Worm (Caenorhabditis elegans) whole organism, L1 larva: ENCODE measurements around the gene T06D8.10.

ENCODE experiments used
- C16A3.4 ChIP-seq: fragments of 150-350 bp; optimal IDR thresholded peaks from 2 replicates; lab custom pipeline; 2014; ENCODE audit warnings: missing biosample characterization, missing genetic modification characterization
- F16B12.6 ChIP-seq: fragments of 150-350 bp; optimal IDR thresholded peaks from 2 replicates; lab custom pipeline; 2014; ENCODE audit warnings: missing biosample characterization, missing genetic modification characterization
- Y116A8C.19 ChIP-seq: sonication (generic microtip); optimal IDR thresholded peaks from 2 replicates; lab custom pipeline; 2016; ENCODE audit warnings: missing compliant biosample characterization, missing genetic modification characterization, borderline replicate concordance
- alr-1 ChIP-seq: fragments of 200-800 bp; sonication (Bioruptor generic); optimal IDR thresholded peaks from 2 replicates; lab custom pipeline; 2018; ENCODE audit warnings: borderline replicate concordance, mild to moderate bottlenecking, missing genetic modification characterization, missing compliant biosample characterization
- aly-2 ChIP-seq: fragments of 150-350 bp; optimal IDR thresholded peaks from 2 replicates; lab custom pipeline; 2014; ENCODE audit warnings: missing biosample characterization, missing genetic modification characterization
- ama-1 ChIP-seq: fragments of 150-350 bp; optimal IDR thresholded peaks from 2 replicates; lab custom pipeline; 2014
- ceh-8 ChIP-seq: fragments of 200-800 bp; sonication (Bioruptor generic); optimal IDR thresholded peaks from 2 replicates; lab custom pipeline; 2018; ENCODE audit warnings: mild to moderate bottlenecking, missing genetic modification characterization, moderate library complexity, missing compliant biosample characterization
- ces-1 ChIP-seq: fragments of 150-350 bp; optimal IDR thresholded peaks from 2 replicates; lab custom pipeline; 2014; ENCODE audit warnings: missing biosample characterization, missing genetic modification reagents, missing genetic modification characterization
- dpl-1 ChIP-seq, 3 experiments: fragments of 150-350 bp in 2 of 3; sonication (generic microtip) in 1 of 3; optimal IDR thresholded peaks; 2 replicates each; lab custom pipeline; 2014 to 2017; ENCODE audit warnings: missing biosample characterization in 3 of 3, missing genetic modification characterization in 3 of 3, missing genetic modification reagents in 3 of 3
- dsc-1 ChIP-seq: sonication (generic microtip); optimal IDR thresholded peaks from 2 replicates; lab custom pipeline; 2016; ENCODE audit warnings: mild to moderate bottlenecking, missing genetic modification characterization, missing compliant biosample characterization
- efl-1 ChIP-seq, 4 experiments: fragments of 150-350 bp; optimal IDR thresholded peaks in 3 of 4; peaks in 1 of 4; 1 replicate in 1 of 4; 2 replicates in 3 of 4; lab custom pipeline; 2014; ENCODE audit warnings: missing biosample characterization in 2 of 4, missing genetic modification characterization in 2 of 4, missing genetic modification reagents in 2 of 4
- efl-3 ChIP-seq: fragments of 200-800 bp; sonication (Bioruptor generic); optimal IDR thresholded peaks from 2 replicates; lab custom pipeline; 2018; ENCODE audit warnings: mild to moderate bottlenecking, missing genetic modification characterization, missing compliant biosample characterization
- egl-27 ChIP-seq, 2 experiments: fragments of 150-350 bp in 1 of 2; sonication (generic microtip); optimal IDR thresholded peaks; 3 replicates each; lab custom pipeline; 2017 to 2018; ENCODE audit warnings: missing biosample characterization in 2 of 2, missing genetic modification characterization in 2 of 2, missing genetic modification reagents in 2 of 2
- elt-3 ChIP-seq, 6 experiments: fragments of 150-350 bp in 1 of 6; sonication (generic microtip); optimal IDR thresholded peaks; 2 replicates each; lab custom pipeline; 2017 to 2018; ENCODE audit warnings: missing biosample characterization in 6 of 6, missing genetic modification characterization in 6 of 6, inconsistent platforms in 1 of 6
- fkh-10 ChIP-seq: sonication (generic microtip); optimal IDR thresholded peaks from 2 replicates; lab custom pipeline; 2017; ENCODE audit warnings: missing biosample characterization, missing genetic modification reagents, missing genetic modification characterization
- grh-1 ChIP-seq: fragments of 200-800 bp; sonication (Bioruptor generic); IDR thresholded peaks from 2 replicates; pipeline ENCODE4 v1.3.6; 2022; ENCODE audit warnings: missing genetic modification reagents, missing genetic modification characterization, missing compliant biosample characterization
- hlh-4 ChIP-seq: sonication (generic microtip); optimal IDR thresholded peaks from 2 replicates; lab custom pipeline; 2016; ENCODE audit warnings: mild to moderate bottlenecking, missing genetic modification characterization, missing compliant biosample characterization
- jun-1 ChIP-seq: fragments of 150-350 bp; optimal IDR thresholded peaks from 2 replicates; lab custom pipeline; 2014; ENCODE audit warnings: missing biosample characterization, missing genetic modification reagents, missing genetic modification characterization
- lin-13 ChIP-seq: fragments of 150-350 bp; optimal IDR thresholded peaks from 2 replicates; lab custom pipeline; 2014; ENCODE audit warnings: missing biosample characterization, missing genetic modification reagents, missing genetic modification characterization
- lin-14 ChIP-seq: fragments of 200-800 bp; sonication (Bioruptor generic); optimal IDR thresholded peaks from 2 replicates; lab custom pipeline; 2018; ENCODE audit warnings: mild to moderate bottlenecking, missing genetic modification characterization, moderate library complexity, missing compliant biosample characterization
- lsy-2 ChIP-seq, 2 experiments: fragments of 150-350 bp; optimal IDR thresholded peaks; 2 replicates each; lab custom pipeline; 2014; ENCODE audit warnings: missing biosample characterization in 2 of 2, missing genetic modification characterization in 2 of 2
- mab-9 ChIP-seq: fragments of 200-800 bp; sonication (Bioruptor generic); IDR thresholded peaks from 2 replicates; pipeline ENCODE4 v1.3.6; 2022; ENCODE audit warnings: missing genetic modification reagents, missing genetic modification characterization, missing compliant biosample characterization
- mef-2 ChIP-seq: fragments of 150-350 bp; optimal IDR thresholded peaks from 2 replicates; lab custom pipeline; 2014; ENCODE audit warnings: missing biosample characterization, missing genetic modification characterization
- mep-1 ChIP-seq: fragments of 150-350 bp; optimal IDR thresholded peaks from 2 replicates; lab custom pipeline; 2014; ENCODE audit warnings: missing biosample characterization, missing genetic modification characterization
- nhr-12 ChIP-seq: sonication (generic microtip); optimal IDR thresholded peaks from 2 replicates; lab custom pipeline; 2017; ENCODE audit warnings: missing biosample characterization, missing genetic modification characterization
- nhr-19 ChIP-seq: fragments of 200-800 bp; sonication (Bioruptor generic); conservative IDR thresholded peaks from 2 replicates; pipeline ENCODE4 v1.3.6; 2022; ENCODE audit warnings: missing genetic modification characterization, missing compliant biosample characterization
- nhr-47 ChIP-seq: sonication (generic microtip); optimal IDR thresholded peaks from 2 replicates; lab custom pipeline; 2016; ENCODE audit warnings: mild to moderate bottlenecking, missing genetic modification characterization, moderate library complexity, missing compliant biosample characterization
- nhr-71 ChIP-seq: sonication (generic microtip); optimal IDR thresholded peaks from 2 replicates; lab custom pipeline; 2016; ENCODE audit warnings: mild to moderate bottlenecking, missing genetic modification characterization, moderate library complexity, missing compliant biosample characterization
- nhr-76 ChIP-seq: sonication (generic microtip); optimal IDR thresholded peaks from 2 replicates; lab custom pipeline; 2017; ENCODE audit warnings: missing biosample characterization, missing genetic modification characterization
- nhr-77 ChIP-seq: fragments of 150-350 bp; optimal IDR thresholded peaks from 2 replicates; lab custom pipeline; 2014; ENCODE audit warnings: missing biosample characterization, missing genetic modification characterization
- nhr-90 ChIP-seq: sonication (generic microtip); optimal IDR thresholded peaks from 2 replicates; lab custom pipeline; 2016; ENCODE audit warnings: mild to moderate bottlenecking, missing genetic modification characterization, missing compliant biosample characterization; ENCODE audit not compliant: poor library complexity
- pax-3 ChIP-seq: fragments of 200-800 bp; sonication (Bioruptor generic); optimal IDR thresholded peaks from 2 replicates; lab custom pipeline; 2018; ENCODE audit warnings: mild to moderate bottlenecking, missing genetic modification characterization, moderate library complexity, missing compliant biosample characterization
- pqm-1 ChIP-seq: sonication (generic microtip); optimal IDR thresholded peaks from 3 replicates; lab custom pipeline; 2017; ENCODE audit warnings: missing biosample characterization, missing genetic modification characterization
- rnt-1 ChIP-seq: sonication (generic microtip); optimal IDR thresholded peaks from 2 replicates; lab custom pipeline; 2016; ENCODE audit warnings: mild to moderate bottlenecking, missing genetic modification characterization, moderate library complexity, missing compliant biosample characterization
- sptf-1 ChIP-seq: fragments of 150-350 bp; optimal IDR thresholded peaks from 2 replicates; lab custom pipeline; 2014; ENCODE audit warnings: missing biosample characterization, missing genetic modification characterization
- sup-37 ChIP-seq: fragments of 200-800 bp; sonication (Bioruptor generic); optimal IDR thresholded peaks from 2 replicates; lab custom pipeline; 2018; ENCODE audit warnings: mild to moderate bottlenecking, missing genetic modification characterization, missing compliant biosample characterization
- swsn-7 ChIP-seq: sonication (generic microtip); optimal IDR thresholded peaks from 2 replicates; lab custom pipeline; 2016; ENCODE audit warnings: missing genetic modification characterization, missing compliant biosample characterization
- tbx-2 ChIP-seq: sonication (generic microtip); optimal IDR thresholded peaks from 2 replicates; lab custom pipeline; 2016; ENCODE audit warnings: missing genetic modification characterization, missing compliant biosample characterization
- tlp-1 ChIP-seq: fragments of 150-350 bp; optimal IDR thresholded peaks from 2 replicates; lab custom pipeline; 2014; ENCODE audit warnings: missing biosample characterization, missing genetic modification characterization
- unc-86 ChIP-seq: sonication (generic microtip); optimal IDR thresholded peaks from 2 replicates; lab custom pipeline; 2016; ENCODE audit warnings: missing genetic modification characterization, missing compliant biosample characterization
- unc-98 ChIP-seq: fragments of 200-800 bp; sonication (Bioruptor generic); IDR thresholded peaks from 2 replicates; pipeline ENCODE4 v1.3.6; 2022; ENCODE audit warnings: missing genetic modification characterization, missing compliant biosample characterization
- zip-4 ChIP-seq: fragments of 200-800 bp; sonication (Bioruptor generic); optimal IDR thresholded peaks from 2 replicates; lab custom pipeline; 2018; ENCODE audit warnings: mild to moderate bottlenecking, missing genetic modification characterization, moderate library complexity, missing compliant biosample characterization

T06D8.10 gene

DNA sequence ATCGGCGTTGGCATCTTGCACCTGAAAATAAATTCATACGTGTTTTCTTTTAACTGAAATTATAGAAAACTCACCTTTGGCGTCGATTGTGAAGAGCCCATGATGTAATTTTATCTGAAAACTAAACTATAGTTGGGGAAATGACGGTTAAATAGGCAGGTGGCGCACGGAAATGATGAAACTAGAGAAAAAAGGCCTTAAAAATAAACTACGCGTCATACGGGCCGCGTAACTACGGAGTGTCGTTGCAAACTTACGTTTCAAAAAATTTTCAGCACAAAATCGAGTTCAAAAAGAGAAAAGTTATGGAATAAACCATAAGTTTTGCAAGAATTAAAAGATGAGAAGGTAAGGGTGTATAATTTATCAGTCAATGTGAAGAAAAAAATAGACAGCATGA is 11.0 kb downstream of the T06D8.10 start, which contains the start of gene cchl-1 (continued):
- TF ChIP-seq nhr-90 (tag; lab: Kevin White, UChicago) (no peak), ceh-8 (GFP tag; lab: Kevin White, UChicago) (no peak), mef-2 (tag; lab: Kevin White, UChicago) (no peak), zip-4 (GFP tag; lab: Kevin White, UChicago) (no peak), grh-1 (GFP tag; lab: Robert Waterston, UW) (no peak), ces-1 (no peak), fkh-10 (no peak), pqm-1 (tag; lab: Kevin White, UChicago) (no peak), nhr-12 (tag; lab: Kevin White, UChicago) (no peak), efl-1 (optimal IDR thresholded peaks at IDR 0.05; lab: Kevin White, UChicago) (peak; percentile 15 to 27), efl-1 (GFP tag; optimal IDR thresholded peaks at IDR 0.05 in 1 of 2; lab: Kevin White, UChicago) (peak; percentile 37 to 58), Y116A8C.19 (tag; lab: Kevin White, UChicago) (no peak), mab-9 (GFP tag; lab: Robert Waterston, UW) (no peak), swsn-7 (tag; lab: Kevin White, UChicago) (no peak), mep-1 (tag; lab: Kevin White, UChicago) (peak; percentile 0), sptf-1 (no peak), jun-1 (no peak), nhr-19 (GFP tag; lab: Robert Waterston, UW) (no peak), alr-1 (tag; lab: Kevin White, UChicago) (no peak), efl-3 (GFP tag; lab: Kevin White, UChicago) (no peak), aly-2 (tag; lab: Kevin White, UChicago) (no peak), hlh-4 (tag; lab: Kevin White, UChicago) (no peak), unc-98 (GFP tag; lab: Robert Waterston, UW) (no peak), nhr-77 (tag; lab: Kevin White, UChicago) (no peak), lin-13 (GFP tag; lab: Kevin White, UChicago) (no peak), dsc-1 (tag; lab: Kevin White, UChicago) (no peak), dpl-1 (GFP tag; optimal IDR thresholded peaks at IDR 0.05; lab: Kevin White, UChicago) (peak in 2 of 3 experiments; percentile 3 to 37), ama-1 (peak; percentile 27), lsy-2 (tag; optimal IDR thresholded peaks at IDR 0.05; lab: Kevin White, UChicago) (peak in 1 of 2 experiments; percentile 31)
- TF ChIP-seq, all 84 proteins: peak for 9

DNA sequence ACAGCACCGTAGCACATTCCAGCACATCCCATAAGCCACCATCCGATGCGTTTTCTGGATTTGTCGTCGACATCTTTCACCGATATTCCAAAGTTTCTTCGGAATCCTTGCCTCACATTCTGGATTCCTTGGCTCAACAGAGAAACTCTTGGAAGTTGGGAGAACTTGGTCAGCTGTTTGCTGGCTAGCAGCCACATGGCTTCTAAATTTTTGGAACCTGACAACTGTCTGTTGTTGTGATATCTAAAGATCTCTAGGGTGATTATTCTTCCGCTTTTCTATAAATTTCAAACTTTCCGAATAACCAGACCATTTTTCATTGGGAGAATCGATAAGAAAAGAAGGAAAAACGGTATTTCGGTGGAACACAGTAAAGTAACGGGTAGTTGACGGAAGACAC is 12.6 kb downstream of the T06D8.10 start, which contains the start of gene cox-15:
Gene cox-15 (minus strand): TSS at position 202 of the 400 bp plus-strand sequence.
- TF ChIP-seq tbx-2 (no peak), jun-1 (no peak), dsc-1 (tag; lab: Kevin White, UChicago) (no peak), unc-86 (tag; lab: Kevin White, UChicago) (no peak), egl-27 (tag; optimal IDR thresholded peaks at IDR 0.05; lab: Kevin White, UChicago) (no peak), efl-1 (optimal IDR thresholded peaks at IDR 0.05; lab: Kevin White, UChicago) (peak in 1 of 2 experiments; percentile 5), efl-1 (GFP tag; optimal IDR thresholded peaks at IDR 0.05 in 1 of 2; lab: Kevin White, UChicago) (no peak), rnt-1 (tag; lab: Kevin White, UChicago) (peak; percentile 17), F16B12.6 (tag; lab: Kevin White, UChicago) (no peak), Y116A8C.19 (tag; lab: Kevin White, UChicago) (no peak), sptf-1 (no peak), nhr-47 (tag; lab: Kevin White, UChicago) (no peak), pax-3 (tag; lab: Kevin White, UChicago) (no peak), nhr-76 (tag; lab: Kevin White, UChicago) (no peak), grh-1 (GFP tag; lab: Robert Waterston, UW) (no peak), nhr-71 (tag; lab: Kevin White, UChicago) (no peak), lin-14 (GFP tag; lab: Kevin White, UChicago) (peak; percentile 4), tlp-1 (no peak), elt-3 (tag; optimal IDR thresholded peaks at IDR 0.05; lab: Kevin White, UChicago) (no peak), sup-37 (GFP tag; lab: Kevin White, UChicago) (no peak), fkh-10 (no peak), mab-9 (GFP tag; lab: Robert Waterston, UW) (no peak), C16A3.4 (tag; lab: Kevin White, UChicago) (no peak)
- TF ChIP-seq, all 84 proteins: peak for 3
